Fruit fly (Drosophila melanogaster) whole organism, embryonic: ENCODE results near the gene Bet5.

Source experiments
- CG10543 ChIP-seq: fragments of 200-800 bp; sonication (Bioruptor generic); optimal IDR thresholded peaks from 3 replicates; lab custom pipeline; 2017; ENCODE audit warnings: missing biosample characterization, mild to moderate bottlenecking, missing genetic modification characterization, moderate library complexity
- CG10959 ChIP-seq: fragments of 200-800 bp; sonication (Bioruptor generic); IDR thresholded peaks from 2 replicates; pipeline ENCODE4 v1.3.6; 2022; ENCODE audit warnings: missing biosample characterization, missing genetic modification characterization
- CG11456 ChIP-seq: fragments of 200-800 bp; sonication (Bioruptor generic); IDR thresholded peaks from 3 replicates; pipeline ENCODE4 v1.3.6; 2022; ENCODE audit warnings: missing biosample characterization, missing genetic modification characterization
- CG11723 ChIP-seq: fragments of 200-800 bp; sonication (Bioruptor generic); optimal IDR thresholded peaks from 2 replicates; lab custom pipeline; 2017; ENCODE audit warnings: missing biosample characterization, mild to moderate bottlenecking, missing genetic modification characterization
- CG12769 ChIP-seq: fragments of 200-800 bp; sonication (Bioruptor generic); optimal IDR thresholded peaks from 2 replicates; lab custom pipeline; 2019; ENCODE audit warnings: missing biosample characterization, mild to moderate bottlenecking, missing genetic modification characterization, moderate library complexity
- CG13287 ChIP-seq: fragments of 200-800 bp; sonication (Bioruptor generic); IDR thresholded peaks from 2 replicates; pipeline ENCODE4 v1.3.6; 2022; ENCODE audit warnings: missing biosample characterization, missing genetic modification characterization; ENCODE audit not compliant: partially characterized antibody
- CG13296 ChIP-seq: fragments of 200-800 bp; sonication (Bioruptor generic); optimal IDR thresholded peaks from 3 replicates; lab custom pipeline; 2018; ENCODE audit warnings: missing biosample characterization, mild to moderate bottlenecking, missing genetic modification characterization
- CG16815 ChIP-seq: fragments of 200-800 bp; sonication (Bioruptor generic); optimal IDR thresholded peaks from 3 replicates; lab custom pipeline; 2017; ENCODE audit warnings: missing biosample characterization, mild to moderate bottlenecking, missing genetic modification characterization
- CG2120 ChIP-seq: fragments of 200-800 bp; sonication (Bioruptor generic); optimal IDR thresholded peaks from 3 replicates; lab custom pipeline; 2016; ENCODE audit warnings: missing biosample characterization, missing genetic modification characterization
- CG2129 ChIP-seq: fragments of 200-800 bp; sonication (Bioruptor generic); IDR thresholded peaks from 2 replicates; pipeline ENCODE4 v1.3.6; 2022; ENCODE audit warnings: missing biosample characterization, missing genetic modification characterization; ENCODE audit not compliant: partially characterized antibody
- CG2202 ChIP-seq: fragments of 200-800 bp; sonication (Bioruptor generic); optimal IDR thresholded peaks from 2 replicates; lab custom pipeline; 2018; ENCODE audit warnings: missing biosample characterization, mild to moderate bottlenecking, missing genetic modification characterization
- CG2889 ChIP-seq: fragments of 200-800 bp; sonication (Bioruptor generic); IDR thresholded peaks from 3 replicates; pipeline ENCODE4 v1.3.6; 2022; ENCODE audit warnings: missing biosample characterization, missing genetic modification characterization
- CG3726 ChIP-seq: fragments of 200-800 bp; sonication (Bioruptor generic); IDR thresholded peaks from 3 replicates; pipeline ENCODE4, ENCODE4 v1.3.6; 2022; ENCODE audit warnings: missing biosample characterization, missing genetic modification characterization
- CG4820 ChIP-seq: fragments of 200-800 bp; sonication (Bioruptor generic); optimal IDR thresholded peaks from 3 replicates; lab custom pipeline; 2016; ENCODE audit warnings: missing biosample characterization, missing genetic modification characterization
- CG6272 ChIP-seq: fragments of 200-800 bp; sonication (Bioruptor generic); IDR thresholded peaks from 2 replicates; pipeline ENCODE4 v1.3.6; 2022; ENCODE audit warnings: missing biosample characterization, missing genetic modification characterization
- CG6683 ChIP-seq: fragments of 200-800 bp; sonication (Bioruptor generic); optimal IDR thresholded peaks from 2 replicates; lab custom pipeline; 2017; ENCODE audit warnings: missing biosample characterization, mild to moderate bottlenecking, missing genetic modification characterization, missing genetic modification reagents
- CG6765 ChIP-seq: fragments of 200-800 bp; sonication (Bioruptor generic); optimal IDR thresholded peaks from 3 replicates; lab custom pipeline; 2017; ENCODE audit warnings: missing biosample characterization, mild to moderate bottlenecking, missing genetic modification characterization
- CG8281 ChIP-seq: fragments of 200-800 bp; sonication (Bioruptor generic); optimal IDR thresholded peaks from 2 replicates; lab custom pipeline; 2018; ENCODE audit warnings: missing biosample characterization, mild to moderate bottlenecking, missing genetic modification characterization, moderate library complexity
- CG8290 ChIP-seq, 3 experiments: fragments of 200-800 bp; sonication (Bioruptor generic); optimal IDR thresholded peaks; 2 replicates each; lab custom pipeline; 2016 to 2019; ENCODE audit warnings: missing biosample characterization in 3 of 3, missing genetic modification characterization in 3 of 3, mild to moderate bottlenecking in 2 of 3, moderate library complexity in 1 of 3
- CG9932 ChIP-seq: fragments of 200-800 bp; sonication (Bioruptor generic); IDR thresholded peaks from 2 replicates; pipeline ENCODE4 v1.3.6; 2022; ENCODE audit warnings: missing biosample characterization, missing genetic modification characterization
- Deaf1 ChIP-seq: fragments of 200-800 bp; optimal IDR thresholded peaks from 3 replicates; lab custom pipeline; 2019; ENCODE audit warnings: missing biosample characterization, mild to moderate bottlenecking, missing genetic modification characterization, moderate library complexity
- HLH3B ChIP-seq: fragments of 200-800 bp; sonication (Bioruptor generic); IDR thresholded peaks from 2 replicates; pipeline ENCODE4 v1.3.6; 2022; ENCODE audit warnings: missing biosample characterization, missing genetic modification characterization
- Hr51 ChIP-seq, 2 experiments: fragments of 200-800 bp; sonication (Bioruptor generic); optimal IDR thresholded peaks; 2 replicates in 1 of 2; 3 replicates in 1 of 2; lab custom pipeline; 2016 to 2018; ENCODE audit warnings: missing biosample characterization in 2 of 2, missing genetic modification characterization in 2 of 2, mild to moderate bottlenecking in 1 of 2, moderate library complexity in 1 of 2
- Hr78 ChIP-seq, 2 experiments: fragments of 200-800 bp in 1 of 2; fragments of >200 bp in 1 of 2; sonication (Bioruptor generic) in 1 of 2; optimal IDR thresholded peaks; 2 replicates each; lab custom pipeline; 2017 to 2019; ENCODE audit warnings: missing biosample characterization in 2 of 2, missing genetic modification characterization in 2 of 2, mild to moderate bottlenecking in 1 of 2, moderate library complexity in 1 of 2
- Pdp1 ChIP-seq, 2 experiments: fragments of 200-800 bp; sonication (Bioruptor generic); optimal IDR thresholded peaks; 3 replicates each; lab custom pipeline; 2016; ENCODE audit warnings: missing biosample characterization in 2 of 2, missing genetic modification characterization in 2 of 2, mild to moderate bottlenecking in 1 of 2, moderate library complexity in 1 of 2
- Xbp1 ChIP-seq: fragments of 200-800 bp; sonication (Bioruptor generic); optimal IDR thresholded peaks from 3 replicates; lab custom pipeline; 2016; ENCODE audit warnings: missing biosample characterization, mild to moderate bottlenecking, missing genetic modification characterization
- az2 ChIP-seq: fragments of 200-800 bp; sonication (Bioruptor generic); optimal IDR thresholded peaks from 3 replicates; lab custom pipeline; 2016; ENCODE audit warnings: missing biosample characterization, missing genetic modification characterization
- bbx ChIP-seq: fragments of 200-800 bp; sonication (Bioruptor generic); IDR thresholded peaks from 2 replicates; pipeline ENCODE4 v1.3.6; 2022; ENCODE audit warnings: missing biosample characterization, missing genetic modification characterization; ENCODE audit not compliant: partially characterized antibody
- bowl ChIP-seq: fragments of 200-800 bp; sonication (Bioruptor generic); IDR thresholded peaks from 2 replicates; pipeline ENCODE4 v1.3.6; 2022; ENCODE audit warnings: missing biosample characterization, missing genetic modification characterization
- cas ChIP-seq: fragments of 200-800 bp; sonication (Bioruptor generic); IDR thresholded peaks from 2 replicates; pipeline ENCODE4 v1.3.6; 2022; ENCODE audit warnings: missing biosample characterization, missing genetic modification characterization
- cato ChIP-seq: fragments of 200-800 bp; sonication (Bioruptor generic); optimal IDR thresholded peaks from 2 replicates; lab custom pipeline; 2016; ENCODE audit warnings: missing biosample characterization, missing genetic modification characterization, borderline replicate concordance
- chinmo ChIP-seq: fragments of 200-800 bp; sonication (Bioruptor generic); IDR thresholded peaks from 4 replicates; pipeline ENCODE4 v1.3.6; 2022; ENCODE audit warnings: missing biosample characterization, missing genetic modification characterization; ENCODE audit not compliant: partially characterized antibody
- crol ChIP-seq: fragments of 200-800 bp; sonication (Bioruptor generic); IDR thresholded peaks from 2 replicates; pipeline ENCODE4 v1.3.6; 2022; ENCODE audit warnings: missing biosample characterization, missing genetic modification characterization
- fru ChIP-seq: fragments of >200 bp; optimal IDR thresholded peaks from 2 replicates; lab custom pipeline; 2017
- ftz-f1 ChIP-seq: fragments of 200-800 bp; sonication (Bioruptor generic); optimal IDR thresholded peaks from 2 replicates; lab custom pipeline; 2016; ENCODE audit warnings: missing biosample characterization, missing genetic modification characterization
- ham ChIP-seq: fragments of 200-800 bp; sonication (Bioruptor generic); IDR thresholded peaks from 2 replicates; pipeline ENCODE4 v1.3.6; 2022; ENCODE audit warnings: missing biosample characterization, missing genetic modification characterization
- hb ChIP-seq: fragments of 200-800 bp; sonication (Bioruptor generic); IDR thresholded peaks from 3 replicates; pipeline ENCODE4 v1.3.6; 2022; ENCODE audit warnings: missing biosample characterization, missing genetic modification characterization; ENCODE audit not compliant: partially characterized antibody
- kni ChIP-seq: fragments of 200-800 bp; sonication (Bioruptor generic); optimal IDR thresholded peaks from 3 replicates; lab custom pipeline; 2017; ENCODE audit warnings: mild to moderate bottlenecking, missing biosample characterization, missing genetic modification reagents, missing genetic modification characterization
- lab ChIP-seq: fragments of 200-800 bp; sonication (Bioruptor generic); optimal IDR thresholded peaks from 3 replicates; lab custom pipeline; 2017; ENCODE audit warnings: missing biosample characterization, missing genetic modification characterization, mild to moderate bottlenecking, moderate library complexity, missing genetic modification reagents
- oc ChIP-seq: fragments of 200-800 bp; sonication (Bioruptor generic); optimal IDR thresholded peaks from 2 replicates; lab custom pipeline; 2018; ENCODE audit warnings: missing biosample characterization, mild to moderate bottlenecking, missing genetic modification characterization, moderate library complexity
- pros ChIP-seq: fragments of 200-800 bp; sonication (Bioruptor generic); optimal IDR thresholded peaks from 3 replicates; lab custom pipeline; 2019; ENCODE audit warnings: missing biosample characterization, mild to moderate bottlenecking, missing genetic modification characterization, moderate library complexity
- psq ChIP-seq: fragments of 200-800 bp; sonication (Bioruptor generic); optimal IDR thresholded peaks from 2 replicates; lab custom pipeline; 2017; ENCODE audit warnings: missing biosample characterization, missing genetic modification characterization
- repo ChIP-seq: fragments of 200-800 bp; sonication (Bioruptor generic); optimal IDR thresholded peaks from 2 replicates; lab custom pipeline; 2016; ENCODE audit warnings: missing biosample characterization, missing genetic modification characterization
- slou ChIP-seq: fragments of 200-800 bp; sonication (Bioruptor generic); optimal IDR thresholded peaks from 3 replicates; lab custom pipeline; 2016; ENCODE audit warnings: missing biosample characterization, missing genetic modification characterization
- sr ChIP-seq: fragments of 200-800 bp; sonication (Bioruptor generic); IDR thresholded peaks from 3 replicates; pipeline ENCODE4 v1.3.6; 2022; ENCODE audit warnings: missing biosample characterization, missing genetic modification characterization
- tgo ChIP-seq: fragments of 200-800 bp; sonication (Bioruptor generic); IDR thresholded peaks from 3 replicates; pipeline ENCODE4 v1.3.6; 2022; ENCODE audit warnings: missing biosample characterization, missing genetic modification characterization
- tll ChIP-seq, 2 experiments: fragments of 200-800 bp in 1 of 2; fragments of >200 bp in 1 of 2; sonication (Bioruptor generic) in 1 of 2; optimal IDR thresholded peaks; 2 replicates each; lab custom pipeline; 2017 to 2019; ENCODE audit warnings: missing biosample characterization in 2 of 2, missing genetic modification characterization in 2 of 2, mild to moderate bottlenecking in 1 of 2, moderate library complexity in 1 of 2
- tx ChIP-seq: fragments of 200-800 bp; sonication (Bioruptor generic); optimal IDR thresholded peaks from 2 replicates; lab custom pipeline; 2016; ENCODE audit warnings: missing biosample characterization, missing genetic modification characterization
- zen2 ChIP-seq: fragments of 200-800 bp; sonication (Bioruptor generic); IDR thresholded peaks from 3 replicates; pipeline ENCODE4 v1.3.6; 2022; ENCODE audit warnings: missing biosample characterization, missing genetic modification characterization; ENCODE audit not compliant: partially characterized antibody

Gene Bet5

DNA sequence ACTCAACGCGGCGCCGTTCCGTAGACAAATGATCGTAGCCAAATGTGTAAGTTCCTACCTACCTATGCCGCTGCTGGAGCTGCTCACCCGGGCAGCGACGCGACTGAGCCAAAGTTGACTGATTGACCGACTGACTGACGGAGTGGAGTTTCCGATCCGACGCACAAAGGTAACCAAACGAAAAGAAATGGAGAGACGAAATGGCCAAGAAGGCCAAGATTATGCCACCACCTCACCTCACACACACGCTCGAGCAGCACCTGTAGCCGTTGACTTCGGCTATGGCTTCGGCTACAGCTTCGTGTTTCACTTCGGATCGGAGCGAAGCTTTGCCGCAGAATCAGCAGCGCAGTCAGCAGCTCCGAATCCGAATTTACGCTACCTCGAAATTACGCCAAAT lies 11.0 kb downstream of the Bet5 start, which contains the start of gene CG9747:
CG9747 (minus strand) TSS at position 206 of the 400 bp plus-strand sequence.
- 0 out of 2 replicates have a peak, but pooled peaks have one; percentile 9 for TF ChIP-seq crol (GFP tag; lab: Robert Waterston, UW)
- no peak for TF ChIP-seq CG4820 (GFP tag; lab: Kevin White, UChicago)
- 0 out of 3 replicates have a peak, but pooled peaks have one; percentile 18 for TF ChIP-seq sr
- no peak for TF ChIP-seq tgo (GFP tag; lab: Robert Waterston, UW)
- TF ChIP-seq pros (GFP tag; lab: Kevin White, UChicago): peak; percentile 92
- peak in 1 of 2 experiments; percentile 48 for TF ChIP-seq Pdp1 (GFP tag; optimal IDR thresholded peaks at IDR 0.05; lab: Kevin White, UChicago)
- TF ChIP-seq Deaf1 (tag; lab: Kevin White, UChicago): peak; percentile 98
- no peak for TF ChIP-seq CG10959
- TF ChIP-seq CG12769 (tag; lab: Kevin White, UChicago): peak; percentile 82
- no peak for TF ChIP-seq hb
- no peak for TF ChIP-seq repo
- no peak for TF ChIP-seq tll (GFP tag; optimal IDR thresholded peaks at IDR 0.05; lab: Kevin White, UChicago)
- peak; percentile 92 for TF ChIP-seq chinmo
- TF ChIP-seq Xbp1 (GFP tag; lab: Kevin White, UChicago): no peak
- peak; percentile 28; the same call in 1 of the 2 replicates for TF ChIP-seq bbx
- TF ChIP-seq CG10543 (GFP tag; lab: Kevin White, UChicago): peak; percentile 66
- no peak for TF ChIP-seq CG11723 (GFP tag; lab: Kevin White, UChicago)
- peak; percentile 4; the same call in 1 of the 2 replicates for TF ChIP-seq CG9932
- TF ChIP-seq cato (GFP tag; lab: Kevin White, UChicago): no peak
- no peak for TF ChIP-seq CG11456 (GFP tag; lab: Robert Waterston, UW)
- TF ChIP-seq cas: no peak
- TF ChIP-seq kni (GFP tag; lab: Kevin White, UChicago): peak; percentile 45
- TF ChIP-seq psq (GFP tag; lab: Kevin White, UChicago): no peak
- no peak for TF ChIP-seq az2
- peak in 1 of 2 experiments; percentile 41 for TF ChIP-seq Hr78 (GFP tag; optimal IDR thresholded peaks at IDR 0.05; lab: Kevin White, UChicago)
- TF ChIP-seq lab (GFP tag; lab: Kevin White, UChicago): peak; percentile 15
- TF ChIP-seq HLH3B: no peak
- peak; percentile 10 for TF ChIP-seq CG6765 (GFP tag; lab: Kevin White, UChicago)
- no peak for TF ChIP-seq CG2202 (tag; lab: Kevin White, UChicago)
- no peak for TF ChIP-seq CG2120
- peak; percentile 28 for TF ChIP-seq oc
- no peak for TF ChIP-seq CG6683
- TF ChIP-seq fru (lab: Kevin White, UChicago): no peak
- no peak for TF ChIP-seq CG16815 (GFP tag; lab: Kevin White, UChicago)
- TF ChIP-seq CG8290 (GFP tag; optimal IDR thresholded peaks at IDR 0.05; lab: Kevin White, UChicago): no peak
- peak in 1 of 2 experiments; percentile 10 for TF ChIP-seq CG8290 (tag; optimal IDR thresholded peaks at IDR 0.05; lab: Kevin White, UChicago)
- peak; percentile 98 for TF ChIP-seq CG8281
- no peak for TF ChIP-seq CG2129
- no peak for TF ChIP-seq tx (GFP tag; lab: Kevin White, UChicago)
- TF ChIP-seq CG13296: peak; percentile 11
- TF ChIP-seq CG2889: no peak
- TF ChIP-seq CG3726 (GFP tag; lab: Robert Waterston, UW): no peak
- TF ChIP-seq CG6272 (GFP tag; lab: Robert Waterston, UW): no peak
- TF ChIP-seq slou (GFP tag; lab: Kevin White, UChicago): no peak
- peak; percentile 43 for TF ChIP-seq ftz-f1
- TF ChIP-seq Hr51 (GFP tag; optimal IDR thresholded peaks at IDR 0.05; lab: Kevin White, UChicago): no peak
- no peak for TF ChIP-seq ham (GFP tag; lab: Robert Waterston, UW)
- TF ChIP-seq CG13287 (GFP tag; lab: Robert Waterston, UW): peak; percentile 14; the same call in 1 of the 2 replicates
- no peak for TF ChIP-seq bowl (GFP tag; lab: Robert Waterston, UW)
- 0 out of 3 replicates have a peak, but pooled peaks have one; percentile 25 for TF ChIP-seq zen2 (GFP tag; lab: Robert Waterston, UW)
